Fruit fly (Drosophila melanogaster) whole organism, pupa: Measurements from ENCODE around the gene Hr39.

Source experiments
- CG32121 ChIP-seq: fragments of 200-800 bp; sonication (Bioruptor generic); IDR thresholded peaks from 2 replicates; pipeline ENCODE4 v1.3.6; 2022; ENCODE audit warnings: missing biosample characterization, missing genetic modification characterization
- CG8301 ChIP-seq: fragments of 200-800 bp; sonication (Bioruptor generic); optimal IDR thresholded peaks from 2 replicates; lab custom pipeline; 2018; ENCODE audit warnings: missing biosample characterization, mild to moderate bottlenecking, missing genetic modification characterization
- CG9948 ChIP-seq: fragments of 200-800 bp; sonication (Bioruptor generic); optimal IDR thresholded peaks from 2 replicates; lab custom pipeline; 2018; ENCODE audit warnings: missing biosample characterization, mild to moderate bottlenecking, missing genetic modification characterization, moderate library complexity
- D1 ChIP-seq: fragments of 200-800 bp; sonication (Bioruptor generic); optimal IDR thresholded peaks from 2 replicates; lab custom pipeline; 2018; ENCODE audit warnings: missing biosample characterization, mild to moderate bottlenecking, missing genetic modification characterization, moderate library complexity
- EcR ChIP-seq: fragments of 200-800 bp; sonication (Bioruptor generic); optimal IDR thresholded peaks from 3 replicates; lab custom pipeline; 2019; ENCODE audit warnings: missing biosample characterization, missing genetic modification characterization, mild to moderate bottlenecking, moderate library complexity, missing genetic modification reagents
- Ets98B ChIP-seq: fragments of 200-800 bp; sonication (Bioruptor generic); IDR thresholded peaks from 2 replicates; pipeline ENCODE4 v1.3.6; 2022; ENCODE audit warnings: missing biosample characterization, missing genetic modification characterization
- Snoo ChIP-seq: fragments of 200-800 bp; sonication (Bioruptor generic); optimal IDR thresholded peaks from 3 replicates; lab custom pipeline; 2017; ENCODE audit warnings: missing biosample characterization, mild to moderate bottlenecking, missing genetic modification characterization, inconsistent platforms
- gl ChIP-seq: fragments of 200-800 bp; sonication (Bioruptor generic); optimal IDR thresholded peaks from 2 replicates; lab custom pipeline; 2018; ENCODE audit warnings: missing biosample characterization, mild to moderate bottlenecking, missing genetic modification characterization
- rn ChIP-seq: fragments of 200-800 bp; sonication (Bioruptor generic); IDR thresholded peaks from 2 replicates; pipeline ENCODE4 v1.3.6; 2022; ENCODE audit warnings: missing biosample characterization, missing genetic modification characterization

DNA sequence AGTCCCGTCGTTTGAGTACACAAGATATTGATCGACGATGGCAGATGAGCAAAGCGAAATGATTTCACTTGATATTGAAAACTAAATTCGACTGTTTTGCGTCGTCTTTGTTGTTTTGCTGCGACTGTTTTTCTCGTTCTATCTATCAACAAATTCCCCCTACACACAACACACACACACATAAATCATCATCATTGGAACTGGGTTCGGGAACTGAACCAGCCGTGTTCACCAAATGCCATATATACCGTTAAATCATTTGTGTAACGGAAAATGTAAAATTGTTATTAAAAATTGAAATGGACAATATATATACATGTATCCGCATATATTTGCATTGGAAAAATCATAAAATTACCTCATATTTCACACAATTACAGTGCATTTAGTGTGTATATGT is 16.7 kb upstream of the Hr39 start, which contains the start of gene Atg18b:
- TF ChIP-seq EcR (GFP tag; lab: Kevin White, UChicago): no peak
- TF ChIP-seq rn (GFP tag; lab: Robert Waterston, UW): no peak
- TF ChIP-seq Snoo (tag; lab: Kevin White, UChicago): no peak
- TF ChIP-seq CG32121 (GFP tag; lab: Robert Waterston, UW): no peak
- no peak for TF ChIP-seq CG9948 (tag; lab: Kevin White, UChicago)
- no peak for TF ChIP-seq Ets98B (GFP tag; lab: Robert Waterston, UW)
- TF ChIP-seq D1 (tag; lab: Kevin White, UChicago): no peak
- TF ChIP-seq gl (tag; lab: Kevin White, UChicago): no peak
- no peak for TF ChIP-seq CG8301 (tag; lab: Kevin White, UChicago)
